Fruit fly (Drosophila melanogaster) whole organism: ENCODE data around the gene Etl1.

Source experiments
- CG8478 ChIP-seq: fragments of >200 bp; optimal IDR thresholded peaks from 2 replicates; lab custom pipeline; 2018; ENCODE audit warnings: inconsistent platforms
- Dll ChIP-seq: fragments of >200 bp; optimal IDR thresholded peaks from 2 replicates; lab custom pipeline; 2017
- EcR ChIP-seq, 2 experiments: fragments of >200 bp; optimal IDR thresholded peaks; 2 replicates each; lab custom pipeline; 2017; ENCODE audit warnings: missing biosample characterization in 2 of 2, missing genetic modification characterization in 2 of 2, missing genetic modification reagents in 2 of 2
- psq ChIP-seq: fragments of >200 bp; optimal IDR thresholded peaks from 2 replicates; lab custom pipeline; 2017
- usp ChIP-seq: fragments of >200 bp; optimal IDR thresholded peaks from 2 replicates; lab custom pipeline; 2017; ENCODE audit warnings: missing biosample characterization, missing genetic modification characterization, mixed read lengths

DNA sequence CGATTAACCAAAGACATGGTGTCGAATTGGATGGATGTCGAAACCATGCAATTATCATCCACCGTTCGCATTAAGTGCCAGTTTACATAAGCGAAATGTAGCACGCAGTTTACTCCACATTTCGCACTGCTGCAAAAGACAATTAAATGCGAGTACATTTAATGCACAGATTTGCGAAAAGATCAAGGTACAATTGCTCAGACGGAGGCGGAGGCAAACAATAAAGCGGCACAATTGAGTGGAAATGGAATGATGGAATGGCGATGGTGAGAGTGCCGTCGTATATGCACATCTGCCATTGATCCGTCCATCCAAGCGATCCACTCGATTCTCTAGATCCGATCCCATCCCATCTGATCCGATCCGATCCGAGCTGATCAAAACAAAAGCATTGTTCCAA is 32.7 kb upstream of the Etl1 start:
- TF ChIP-seq usp (GFP tag; lab: Kevin White, UChicago) (no peak), EcR (GFP tag; optimal IDR thresholded peaks at IDR 0.05; lab: Kevin White, UChicago) (no peak), CG8478 (lab: Kevin White, UChicago) (no peak), psq (lab: Kevin White, UChicago) (no peak), Dll (lab: Kevin White, UChicago) (no peak)
